Worm (Caenorhabditis elegans) whole organism, early embryonic: ENCODE data around the gene Y55B1AR.2.

Source experiments
- B0310.2 ChIP-seq: sonication (generic microtip); optimal IDR thresholded peaks from 2 replicates; lab custom pipeline; 2016; ENCODE audit warnings: mild to moderate bottlenecking, missing genetic modification characterization, missing compliant biosample characterization
- aly-1 ChIP-seq: sonication (generic microtip); optimal IDR thresholded peaks from 2 replicates; lab custom pipeline; 2016; ENCODE audit warnings: missing genetic modification characterization, missing compliant biosample characterization
- ama-1 ChIP-seq: fragments of 150-350 bp; optimal IDR thresholded peaks from 2 replicates; lab custom pipeline; 2014
- hmg-4 ChIP-seq: fragments of 200-800 bp; sonication (Bioruptor generic); optimal IDR thresholded peaks from 2 replicates; lab custom pipeline; 2018; ENCODE audit warnings: mild to moderate bottlenecking, missing genetic modification characterization, missing compliant biosample characterization

- TF ChIP-seq aly-1 (tag; lab: Kevin White, UChicago) (no peak), ama-1 (lab: Kevin White, UChicago) (no peak), B0310.2 (no peak), hmg-4 (GFP tag; lab: Kevin White, UChicago) (no peak)
Observed at ce11 chrIII:617467-617866, 18.9 kb upstream of the Y55B1AR.2 start, which contains the start of gene T19C3.2.
